Worm (Caenorhabditis elegans) whole organism, L1 larva: ENCODE results near the gene seu-1.
A peak's percentile ranks its signal among the peaks of the same experiment; 100 is the strongest.

ENCODE experiments used
- aly-2 ChIP-seq: fragments of 150-350 bp; optimal IDR thresholded peaks from 2 replicates; lab custom pipeline; 2014; ENCODE audit warnings: missing biosample characterization, missing genetic modification characterization
- dpl-1 ChIP-seq, 3 experiments: fragments of 150-350 bp in 2 of 3; sonication (generic microtip) in 1 of 3; optimal IDR thresholded peaks; 2 replicates each; lab custom pipeline; 2014 to 2017; ENCODE audit warnings: missing biosample characterization in 3 of 3, missing genetic modification characterization in 3 of 3, missing genetic modification reagents in 3 of 3
- egl-27 ChIP-seq, 2 experiments: fragments of 150-350 bp in 1 of 2; sonication (generic microtip); optimal IDR thresholded peaks; 3 replicates each; lab custom pipeline; 2017 to 2018; ENCODE audit warnings: missing biosample characterization in 2 of 2, missing genetic modification characterization in 2 of 2, missing genetic modification reagents in 2 of 2
- nhr-12 ChIP-seq: sonication (generic microtip); optimal IDR thresholded peaks from 2 replicates; lab custom pipeline; 2017; ENCODE audit warnings: missing biosample characterization, missing genetic modification characterization
- nhr-237 ChIP-seq: fragments of 150-350 bp; optimal IDR thresholded peaks from 2 replicates; lab custom pipeline; 2014; ENCODE audit warnings: missing biosample characterization, missing genetic modification characterization
- nhr-90 ChIP-seq: sonication (generic microtip); optimal IDR thresholded peaks from 2 replicates; lab custom pipeline; 2016; ENCODE audit warnings: mild to moderate bottlenecking, missing genetic modification characterization, missing compliant biosample characterization; ENCODE audit not compliant: poor library complexity
- skn-1 ChIP-seq: fragments of 150-350 bp; optimal IDR thresholded peaks from 2 replicates; lab custom pipeline; 2014; ENCODE audit warnings: missing biosample characterization, missing genetic modification characterization
- unc-130 ChIP-seq: fragments of 150-350 bp; optimal IDR thresholded peaks from 2 replicates; lab custom pipeline; 2017; ENCODE audit warnings: missing biosample characterization, missing genetic modification characterization, inconsistent platforms
- unc-62 ChIP-seq: fragments of 150-350 bp; optimal IDR thresholded peaks from 2 replicates; lab custom pipeline; 2014; ENCODE audit warnings: missing biosample characterization, missing genetic modification reagents, missing genetic modification characterization
- unc-98 ChIP-seq: fragments of 200-800 bp; sonication (Bioruptor generic); IDR thresholded peaks from 2 replicates; pipeline ENCODE4 v1.3.6; 2022; ENCODE audit warnings: missing genetic modification characterization, missing compliant biosample characterization
- ztf-4 ChIP-seq: fragments of 150-350 bp; optimal IDR thresholded peaks from 2 replicates; lab custom pipeline; 2014; ENCODE audit warnings: missing biosample characterization, missing genetic modification characterization

ce11 chrIV:6327363-6328015 lies 1.9 kb upstream of the seu-1 start:
- TF ChIP-seq skn-1 (tag; lab: Kevin White, UChicago) (no peak), nhr-12 (no peak), dpl-1 (GFP tag; optimal IDR thresholded peaks at IDR 0.05; lab: Kevin White, UChicago) (peak in 1 of 3 experiments; percentile 43), unc-62 (GFP tag; lab: Kevin White, UChicago) (no peak), unc-130 (tag; lab: Kevin White, UChicago) (no peak), egl-27 (tag; optimal IDR thresholded peaks at IDR 0.05; lab: Kevin White, UChicago) (no peak), ztf-4 (no peak), nhr-237 (tag; lab: Kevin White, UChicago) (no peak), aly-2 (tag; lab: Kevin White, UChicago) (no peak), nhr-90 (tag; lab: Kevin White, UChicago) (no peak), unc-98 (no peak)
